Worm (Caenorhabditis elegans): ENCODE results near the gene srx-4.

srx-4 gene

DNA sequence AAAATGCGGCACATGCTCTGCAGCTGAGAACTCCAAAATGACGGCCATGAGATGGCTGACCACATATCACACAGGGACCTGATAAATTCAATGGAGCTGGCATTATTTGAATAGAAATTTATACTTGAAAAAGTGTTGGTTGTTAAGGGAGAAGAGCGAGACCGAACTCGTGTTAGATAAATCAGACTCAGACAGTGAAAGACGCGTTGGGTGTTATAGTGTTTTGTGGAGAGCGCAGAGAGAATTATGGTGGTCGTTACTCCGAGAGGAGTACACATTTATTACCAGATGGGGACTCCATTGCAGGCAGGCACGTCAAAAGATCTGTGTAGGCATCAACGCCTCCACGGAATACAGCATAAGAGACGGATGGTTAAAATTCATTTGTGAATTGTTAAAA is 49.8 kb downstream of the srx-4 start, which contains the start of gene nhr-190:
Gene nhr-190 (minus strand): TSS at position 175 of the 400 bp plus-strand sequence.
- no peak for TF ChIP-seq F33H1.4 (GFP tag; IDR thresholded peaks at IDR 0.05)
- TF ChIP-seq attf-5 (GFP tag; optimal IDR thresholded peaks at IDR 0.05): peak; percentile 16
- TF ChIP-seq hmg-1.2 (GFP tag; IDR thresholded peaks at IDR 0.05): peak; percentile 66; the same call in 1 of the 2 replicates
- no peak for TF ChIP-seq aptf-3 (GFP tag; IDR thresholded peaks at IDR 0.05)

All from whole organism, young adult.